Worm (Caenorhabditis elegans): Measurements from ENCODE around the gene rgl-1.

rgl-1 gene

DNA sequence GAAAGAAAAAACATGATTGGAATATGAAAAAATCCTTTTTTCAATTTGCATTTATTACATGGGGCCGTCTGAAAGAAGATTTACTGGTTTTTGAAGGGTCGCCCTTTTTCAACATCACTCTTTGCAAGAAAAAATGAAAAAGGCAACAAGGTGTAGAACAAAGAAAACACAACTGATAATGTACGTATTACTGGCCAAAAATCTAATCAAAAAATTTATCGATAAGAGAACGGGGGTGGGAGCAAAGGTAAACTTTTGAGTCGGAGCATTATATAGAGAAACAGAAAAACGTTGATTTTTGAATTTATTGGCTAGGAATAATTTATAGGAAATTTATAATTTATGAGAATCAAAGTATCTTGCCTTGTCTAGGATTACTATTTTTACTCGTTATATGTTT is 38.3 kb downstream of the rgl-1 start:
- TF ChIP-seq nhr-28 (tag; optimal IDR thresholded peaks at IDR 0.05) = peak; percentile 39
- peak; percentile 23; the same call in 1 of the 2 replicates for TF ChIP-seq dmd-6 (GFP tag; IDR thresholded peaks at IDR 0.05)
- peak; percentile 85 for TF ChIP-seq pqm-1 (tag; optimal IDR thresholded peaks at IDR 0.05)
- no peak for TF ChIP-seq skn-1 (tag; optimal IDR thresholded peaks at IDR 0.05)
- no peak for TF ChIP-seq mdl-1 (tag; optimal IDR thresholded peaks at IDR 0.05)
- TF ChIP-seq daf-16 (GFP tag; optimal IDR thresholded peaks at IDR 0.05) = no peak
- TF ChIP-seq daf-16 (tag; optimal IDR thresholded peaks at IDR 0.05) = peak; percentile 60
- TF ChIP-seq unc-130 (GFP tag; optimal IDR thresholded peaks at IDR 0.05) = no peak

DNA sequence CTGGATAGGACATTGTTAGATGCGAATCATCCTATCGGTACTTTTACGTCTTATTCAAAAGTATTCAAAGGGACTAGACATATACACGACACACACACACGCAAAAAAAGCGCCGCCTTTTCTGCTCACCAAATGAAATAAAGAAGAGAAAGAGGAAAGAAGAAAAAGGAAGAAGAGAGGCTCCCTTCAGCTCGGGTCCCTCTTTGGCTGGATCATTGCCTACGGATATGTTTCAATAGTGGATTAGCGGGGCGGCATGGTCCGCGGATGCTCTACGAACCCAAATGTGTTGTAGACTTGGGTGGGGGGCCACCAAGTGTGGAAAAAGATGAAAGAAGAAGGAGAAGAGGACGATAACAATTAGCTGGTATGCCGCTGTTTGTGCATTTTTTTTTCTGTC is 38.8 kb downstream of the rgl-1 start:
- no peak for TF ChIP-seq snpc-1.2 (GFP tag; IDR thresholded peaks at IDR 0.05)
- peak; percentile 33; the same call in 1 of the 2 replicates for TF ChIP-seq set-16 (GFP tag; IDR thresholded peaks at IDR 0.05)
- no peak for TF ChIP-seq skn-1 (tag; optimal IDR thresholded peaks at IDR 0.05)
- TF ChIP-seq nhr-28 (tag; optimal IDR thresholded peaks at IDR 0.05) = no peak
- no peak for TF ChIP-seq nhr-237 (tag; optimal IDR thresholded peaks at IDR 0.05)

DNA sequence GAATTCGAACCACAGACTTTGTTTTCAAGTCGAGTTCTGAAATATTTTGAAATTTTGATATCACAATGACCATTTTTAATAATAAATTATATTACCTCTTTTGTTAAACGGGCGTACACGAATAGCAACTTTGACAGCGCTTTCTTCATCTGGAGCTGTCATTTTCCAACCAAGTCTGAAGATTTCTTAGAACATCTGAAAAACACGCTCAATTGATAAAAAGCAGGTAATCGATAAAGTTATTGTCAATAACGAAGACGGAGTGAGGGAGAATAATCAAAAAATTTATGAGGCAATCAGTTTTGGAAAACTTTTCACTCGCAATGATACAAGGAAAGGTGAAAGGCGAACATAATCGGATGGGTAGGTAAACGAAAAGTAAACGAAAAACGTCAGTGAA is 41.7 kb downstream of the rgl-1 start, which contains the start of gene klp-4:
klp-4 (minus strand) TSS at position 201 of the 400 bp plus-strand sequence.
- peak; percentile 6 for TF ChIP-seq pqm-1 (tag; optimal IDR thresholded peaks at IDR 0.05)
- no peak for TF ChIP-seq nhr-41 (GFP tag; IDR thresholded peaks at IDR 0.05)
- TF ChIP-seq daf-16 (GFP tag; optimal IDR thresholded peaks at IDR 0.05) = no peak
- TF ChIP-seq daf-16 (tag; optimal IDR thresholded peaks at IDR 0.05) = peak; percentile 63
- TF ChIP-seq dmd-6 (GFP tag; IDR thresholded peaks at IDR 0.05) = no peak
- peak in 1 of 2 experiments; percentile 82 for TF ChIP-seq unc-62 (GFP tag; optimal IDR thresholded peaks at IDR 0.05 in 1 of 2)
- TF ChIP-seq unc-62 (tag; optimal IDR thresholded peaks at IDR 0.05) = no peak

DNA sequence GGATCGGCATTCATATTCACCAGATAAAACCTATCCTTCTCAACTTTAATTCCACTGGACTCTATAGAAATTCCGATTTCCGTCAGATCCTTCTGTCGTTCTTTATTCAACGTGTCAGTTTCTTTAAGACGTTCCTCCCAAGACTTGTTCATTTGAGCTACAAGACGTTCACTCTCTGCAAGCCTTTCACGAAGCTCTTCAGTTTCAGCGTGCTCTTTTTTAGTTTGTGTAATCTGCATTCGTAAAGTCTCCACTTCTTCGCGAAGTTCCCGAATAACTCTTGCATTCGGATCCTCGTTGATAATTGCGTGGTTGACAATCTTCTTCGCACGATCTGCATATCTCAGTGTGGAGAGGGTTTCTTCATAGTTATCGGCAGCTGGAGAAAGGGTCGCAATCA is 43.4 kb downstream of the rgl-1 start:
- TF ChIP-seq zip-11 (GFP tag; IDR thresholded peaks at IDR 0.05) = no peak
- TF ChIP-seq unc-62 (GFP tag; optimal IDR thresholded peaks at IDR 0.05 in 1 of 2) = peak in 1 of 2 experiments; percentile 95
- TF ChIP-seq unc-62 (tag; optimal IDR thresholded peaks at IDR 0.05) = no peak
- TF ChIP-seq nhr-28 (tag; optimal IDR thresholded peaks at IDR 0.05) = no peak
- TF ChIP-seq lin-38 (GFP tag; IDR thresholded peaks at IDR 0.05) = no peak
- no peak for TF ChIP-seq Y105C5A.15 (GFP tag; IDR thresholded peaks at IDR 0.05)

DNA sequence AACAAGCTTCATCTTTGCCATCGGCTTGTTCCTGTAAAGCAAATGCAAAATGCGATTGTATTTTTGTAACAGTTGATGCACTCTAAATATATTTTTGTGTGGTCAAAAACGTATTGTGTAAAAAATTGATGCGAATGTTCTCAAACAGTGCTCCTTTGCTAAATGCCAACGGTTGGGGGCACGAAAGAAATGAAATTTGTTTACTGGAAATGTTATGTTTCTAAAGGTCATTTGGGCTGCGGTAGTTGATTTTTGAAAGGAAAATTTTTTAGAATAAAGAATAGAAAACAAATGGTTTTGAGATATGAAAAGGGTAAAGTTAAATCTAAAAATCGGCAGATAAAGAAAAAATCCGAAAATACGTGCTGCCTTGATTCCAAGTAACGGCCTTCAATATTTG is 49.7 kb downstream of the rgl-1 start, which contains the start of gene C15C7.6:
C15C7.6 (minus strand) TSS at position 101 of the 400 bp plus-strand sequence.
- TF ChIP-seq Y105C5A.15 (GFP tag; IDR thresholded peaks at IDR 0.05) = no peak

DNA sequence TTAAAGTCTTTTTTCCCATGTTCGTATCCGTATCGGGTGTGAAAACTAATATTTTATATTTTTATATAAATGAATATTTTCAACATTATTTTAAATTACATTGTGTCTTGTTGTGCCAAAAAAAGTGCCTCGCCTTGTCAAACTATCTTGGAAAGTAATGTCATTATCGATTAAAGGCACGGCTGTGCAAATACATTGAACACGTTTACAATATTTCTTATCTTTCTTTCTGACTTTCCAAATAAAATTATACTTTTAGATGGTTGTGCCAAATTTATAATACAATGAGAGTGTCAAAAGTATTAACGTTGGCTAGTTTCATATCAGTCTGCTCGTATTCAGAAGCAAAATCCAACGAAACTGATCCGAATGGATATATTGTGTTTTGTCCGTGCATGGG is 54.6 kb downstream of the rgl-1 start, which contains the start of gene pfut-1:
pfut-1 (plus strand) TSS at position 258 of the 400 bp plus-strand sequence.
- TF ChIP-seq zip-2 (tag; optimal IDR thresholded peaks at IDR 0.05) = no peak
- no peak for TF ChIP-seq nhr-6 (tag; optimal IDR thresholded peaks at IDR 0.05)
- TF ChIP-seq Y105C5A.15 (GFP tag; IDR thresholded peaks at IDR 0.05) = no peak
- peak; percentile 28 for TF ChIP-seq nhr-28 (tag; optimal IDR thresholded peaks at IDR 0.05)
- no peak for TF ChIP-seq Y5F2A.4 (GFP tag; optimal IDR thresholded peaks at IDR 0.05)
- no peak for TF ChIP-seq lin-29 (GFP tag; IDR thresholded peaks at IDR 0.05)
- TF ChIP-seq T20F7.1 (GFP tag; optimal IDR thresholded peaks at IDR 0.05) = peak; percentile 22
- TF ChIP-seq vab-7 (GFP tag; IDR thresholded peaks at IDR 0.05) = no peak
- no peak for TF ChIP-seq nhr-42 (GFP tag; IDR thresholded peaks at IDR 0.05)
- TF ChIP-seq ceh-20 (GFP tag; IDR thresholded peaks at IDR 0.05) = no peak
- no peak for TF ChIP-seq jun-1 (tag; optimal IDR thresholded peaks at IDR 0.05)
- TF ChIP-seq daf-16 (GFP tag; optimal IDR thresholded peaks at IDR 0.05) = no peak
- TF ChIP-seq daf-16 (tag; optimal IDR thresholded peaks at IDR 0.05) = peak; percentile 61
- no peak for TF ChIP-seq F37D6.2 (tag; optimal IDR thresholded peaks at IDR 0.05)
- no peak for TF ChIP-seq arid-1 (GFP tag; conservative IDR thresholded peaks at IDR 0.05)
- no peak for TF ChIP-seq Y48G9A.11 (GFP tag; IDR thresholded peaks at IDR 0.05)
- peak; percentile 19 for TF ChIP-seq pqm-1 (tag; optimal IDR thresholded peaks at IDR 0.05)
- no peak for TF ChIP-seq tra-1 (GFP tag; IDR thresholded peaks at IDR 0.05)
- no peak for TF ChIP-seq lin-13 (GFP tag; optimal IDR thresholded peaks at IDR 0.05)
- TF ChIP-seq F10B5.3 (tag; optimal IDR thresholded peaks at IDR 0.05) = no peak

Data from whole organism, L4 larva.